Worm (Caenorhabditis elegans) whole organism, L2 larva: ENCODE data around the gene fbxa-82.
A peak's percentile ranks its signal among the peaks of the same experiment; 100 is the strongest.

Experiments
- blmp-1 ChIP-seq: sonication (generic microtip); optimal IDR thresholded peaks from 2 replicates; lab custom pipeline; 2017; ENCODE audit warnings: missing genetic modification characterization, mild to moderate bottlenecking, missing compliant biosample characterization, antibody characterized with exemption, moderate library complexity; ENCODE audit not compliant: insufficient read depth
- ceh-16 ChIP-seq: fragments of 150-350 bp; optimal IDR thresholded peaks from 2 replicates; lab custom pipeline; 2014; ENCODE audit warnings: missing biosample characterization, missing genetic modification characterization
- dmd-4 ChIP-seq: sonication (generic microtip); optimal IDR thresholded peaks from 2 replicates; lab custom pipeline; 2017; ENCODE audit warnings: missing biosample characterization, missing genetic modification characterization
- egl-27 ChIP-seq: sonication (generic microtip); optimal IDR thresholded peaks from 3 replicates; lab custom pipeline; 2017; ENCODE audit warnings: missing biosample characterization, missing genetic modification reagents, missing genetic modification characterization
- elt-1 ChIP-seq: fragments of 150-350 bp; optimal IDR thresholded peaks from 2 replicates; lab custom pipeline; 2014; ENCODE audit warnings: missing biosample characterization, missing genetic modification characterization
- gmeb-1 ChIP-seq: fragments of 150-350 bp; optimal IDR thresholded peaks from 2 replicates; lab custom pipeline; 2014; ENCODE audit warnings: missing biosample characterization, missing genetic modification characterization
- nhr-10 ChIP-seq: sonication (generic microtip); optimal IDR thresholded peaks from 2 replicates; lab custom pipeline; 2017; ENCODE audit warnings: missing biosample characterization, missing genetic modification characterization
- nhr-25 ChIP-seq: fragments of 150-350 bp; sonication (generic microtip); optimal IDR thresholded peaks from 3 replicates; lab custom pipeline; 2014; ENCODE audit warnings: missing biosample characterization, missing genetic modification characterization
- nhr-6 ChIP-seq: fragments of 150-350 bp; optimal IDR thresholded peaks from 2 replicates; lab custom pipeline; 2014; ENCODE audit warnings: missing biosample characterization, missing genetic modification characterization
- nhr-77 ChIP-seq: fragments of 150-350 bp; optimal IDR thresholded peaks from 2 replicates; lab custom pipeline; 2014; ENCODE audit warnings: missing biosample characterization, missing genetic modification characterization
- unc-55 ChIP-seq: fragments of 150-350 bp; sonication (generic microtip); optimal IDR thresholded peaks from 3 replicates; lab custom pipeline; 2014; ENCODE audit warnings: missing biosample characterization, missing genetic modification reagents, missing genetic modification characterization
- unc-62 ChIP-seq: fragments of 150-350 bp; optimal IDR thresholded peaks from 2 replicates; lab custom pipeline; 2014; ENCODE audit warnings: missing biosample characterization, missing genetic modification reagents, missing genetic modification characterization

DNA sequence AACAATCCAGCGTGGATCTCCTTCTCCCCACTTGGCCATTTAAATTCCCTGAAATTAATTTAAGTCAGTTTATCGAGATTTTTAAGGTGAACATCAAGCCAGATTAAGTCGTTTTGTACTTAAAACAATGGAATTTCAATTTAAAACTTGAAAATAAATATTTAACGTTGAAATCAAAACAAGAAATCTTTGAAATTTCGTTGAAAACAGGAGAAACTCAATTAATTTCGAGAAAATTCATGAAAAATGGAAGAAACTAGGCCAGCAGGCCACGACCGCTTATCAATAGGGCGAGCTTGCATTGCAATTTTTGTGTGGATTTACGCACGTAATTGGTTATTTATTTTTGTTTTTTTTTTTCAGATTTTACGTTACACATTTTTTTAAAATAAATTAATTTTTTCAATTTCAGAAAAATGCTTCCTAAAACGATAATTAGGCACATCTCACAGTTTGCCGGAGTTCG is 33.0 kb upstream of the fbxa-82 start, which contains the start of the genes ahsa-1 and C01G10.7:
- TF ChIP-seq nhr-6: no peak
- peak; percentile 36 for TF ChIP-seq ceh-16 (tag; lab: Kevin White, UChicago)
- peak; percentile 81 for TF ChIP-seq gmeb-1 (tag; lab: Kevin White, UChicago)
- peak; percentile 78 for TF ChIP-seq nhr-77 (tag; lab: Kevin White, UChicago)
- no peak for TF ChIP-seq elt-1 (tag; lab: Kevin White, UChicago)
- TF ChIP-seq unc-62 (GFP tag; lab: Kevin White, UChicago): no peak
- TF ChIP-seq nhr-10 (tag; lab: Kevin White, UChicago): no peak
- TF ChIP-seq blmp-1 (tag; lab: Kevin White, UChicago): peak; percentile 64
- peak; percentile 98 for TF ChIP-seq unc-55 (GFP tag; lab: Kevin White, UChicago)
- peak; percentile 52 for TF ChIP-seq egl-27 (tag; lab: Kevin White, UChicago)
- no peak for TF ChIP-seq nhr-25 (tag; lab: Kevin White, UChicago)
- no peak for TF ChIP-seq dmd-4 (tag; lab: Kevin White, UChicago)
